Fruit fly (Drosophila melanogaster): ENCODE results near the gene tos.

tos gene

dm6 chr2L:18687827-18688226 lies 6.0 kb upstream of the tos start:
- no peak for TF ChIP-seq jim (GFP tag; optimal IDR thresholded peaks at IDR 0.05)
- TF ChIP-seq dsf (GFP tag; optimal IDR thresholded peaks at IDR 0.05; ENCODE audit: borderline replicate concordance) = no peak
- TF ChIP-seq Dfd (GFP tag; optimal IDR thresholded peaks at IDR 0.05) = no peak
- TF ChIP-seq Dif (GFP tag; optimal IDR thresholded peaks at IDR 0.05; ENCODE audit: partially characterized antibody) = no peak
- TF ChIP-seq Vsx2 (GFP tag; optimal IDR thresholded peaks at IDR 0.05; ENCODE audit: partially characterized antibody) = no peak
- no peak for TF ChIP-seq CG9705 (GFP tag; optimal IDR thresholded peaks at IDR 0.05)
- no peak for TF ChIP-seq dmrt93B (GFP tag; optimal IDR thresholded peaks at IDR 0.05)
- TF ChIP-seq fru (GFP tag; optimal IDR thresholded peaks at IDR 0.05) = no peak

dm6 chr2L:18677910-18678639 lies 3.8 kb downstream of the tos start:
- no peak for TF ChIP-seq pan (optimal IDR thresholded peaks at IDR 0.05)
- no peak for TF ChIP-seq dl (GFP tag; optimal IDR thresholded peaks at IDR 0.05; ENCODE audit: insufficient read depth in 1 of 2, partially characterized antibody in 2 of 2)
- no peak for TF ChIP-seq CrebA (GFP tag; optimal IDR thresholded peaks at IDR 0.05; ENCODE audit: borderline replicate concordance)
- TF ChIP-seq dmrt93B (GFP tag; optimal IDR thresholded peaks at IDR 0.05) = peak; percentile 65
- no peak for TF ChIP-seq lola (GFP tag; optimal IDR thresholded peaks at IDR 0.05)
- TF ChIP-seq jim (GFP tag; optimal IDR thresholded peaks at IDR 0.05) = no peak
- no peak for TF ChIP-seq Dfd (GFP tag; optimal IDR thresholded peaks at IDR 0.05)
- TF ChIP-seq Myc (optimal IDR thresholded peaks at IDR 0.05) = no peak
- TF ChIP-seq Abd-B (GFP tag; optimal IDR thresholded peaks at IDR 0.05) = no peak
- TF ChIP-seq CG9705 (GFP tag; optimal IDR thresholded peaks at IDR 0.05) = peak; percentile 44
- no peak for TF ChIP-seq sage (GFP tag; optimal IDR thresholded peaks at IDR 0.05)
- peak; percentile 70 for TF ChIP-seq Sp1 (GFP tag; optimal IDR thresholded peaks at IDR 0.05)
- no peak for TF ChIP-seq tai (GFP tag; optimal IDR thresholded peaks at IDR 0.05)
- no peak for TF ChIP-seq Mio (GFP tag; optimal IDR thresholded peaks at IDR 0.05)
- TF ChIP-seq sv (GFP tag; optimal IDR thresholded peaks at IDR 0.05) = peak; percentile 18
- peak; percentile 56 for TF ChIP-seq fru (GFP tag; optimal IDR thresholded peaks at IDR 0.05)
- no peak for TF ChIP-seq brk (GFP tag; optimal IDR thresholded peaks at IDR 0.05)
- no peak for TF ChIP-seq GATAd (GFP tag; optimal IDR thresholded peaks at IDR 0.05)
- peak in 1 of 2 experiments; percentile 54 for TF ChIP-seq foxo (GFP tag; optimal IDR thresholded peaks at IDR 0.05)
- peak; percentile 67 for TF ChIP-seq Hr83 (GFP tag; optimal IDR thresholded peaks at IDR 0.05; ENCODE audit: poor library complexity, severe bottlenecking)
- TF ChIP-seq HLH106 (tag; optimal IDR thresholded peaks at IDR 0.05) = peak; percentile 77
- TF ChIP-seq CG32264 (GFP tag; optimal IDR thresholded peaks at IDR 0.05) = no peak
- no peak for TF ChIP-seq N (GFP tag; optimal IDR thresholded peaks at IDR 0.05)
- TF ChIP-seq h (GFP tag; optimal IDR thresholded peaks at IDR 0.05) = no peak
- TF ChIP-seq Hnf4 (GFP tag; optimal IDR thresholded peaks at IDR 0.05) = peak; percentile 52
- no peak for TF ChIP-seq Dif (GFP tag; optimal IDR thresholded peaks at IDR 0.05; ENCODE audit: partially characterized antibody)
- TF ChIP-seq Vsx2 (GFP tag; optimal IDR thresholded peaks at IDR 0.05; ENCODE audit: partially characterized antibody) = peak; percentile 23
- TF ChIP-seq Jra (GFP tag; optimal IDR thresholded peaks at IDR 0.05) = peak; percentile 26
- TF ChIP-seq OdsH (GFP tag; optimal IDR thresholded peaks at IDR 0.05) = peak; percentile 62
- TF ChIP-seq woc (GFP tag; optimal IDR thresholded peaks at IDR 0.05) = peak; percentile 77
- TF ChIP-seq ey (GFP tag; optimal IDR thresholded peaks at IDR 0.05) = peak; percentile 64
- TF ChIP-seq usp (GFP tag; optimal IDR thresholded peaks at IDR 0.05) = no peak
- TF ChIP-seq br (GFP tag; optimal IDR thresholded peaks at IDR 0.05) = peak; percentile 55
- TF ChIP-seq rgr (GFP tag; optimal IDR thresholded peaks at IDR 0.05) = peak; percentile 68
- TF ChIP-seq Hr78 (GFP tag; optimal IDR thresholded peaks at IDR 0.05) = no peak
- TF ChIP-seq psq (GFP tag; optimal IDR thresholded peaks at IDR 0.05) = peak; percentile 61
- TF ChIP-seq Rel (GFP tag; optimal IDR thresholded peaks at IDR 0.05) = no peak
- peak; percentile 51 for TF ChIP-seq Rel (tag; optimal IDR thresholded peaks at IDR 0.05)
- TF ChIP-seq dsf (GFP tag; optimal IDR thresholded peaks at IDR 0.05; ENCODE audit: borderline replicate concordance) = no peak

Measured in whole organism, wandering third instar larva.